Fruit fly (Drosophila melanogaster) whole organism, embryonic: ENCODE results near the gene Reck.

Source experiments
- CG9932 ChIP-seq: fragments of 200-800 bp; sonication (Bioruptor generic); IDR thresholded peaks from 2 replicates; pipeline ENCODE4 v1.3.6; 2022; ENCODE audit warnings: missing biosample characterization, missing genetic modification characterization
- Dek ChIP-seq: fragments of 200-800 bp; sonication (Bioruptor generic); optimal IDR thresholded peaks from 3 replicates; lab custom pipeline; 2019; ENCODE audit warnings: missing biosample characterization, mild to moderate bottlenecking, missing genetic modification characterization, moderate library complexity
- Oaz ChIP-seq: fragments of 200-800 bp; sonication (Bioruptor generic); IDR thresholded peaks from 2 replicates; pipeline ENCODE4 v1.3.6; 2022; ENCODE audit warnings: missing biosample characterization, missing genetic modification characterization
- Spps ChIP-seq: fragments of 200-800 bp; sonication (Bioruptor generic); optimal IDR thresholded peaks from 2 replicates; lab custom pipeline; 2018; ENCODE audit warnings: missing biosample characterization, mild to moderate bottlenecking, missing genetic modification characterization
- hb ChIP-seq: fragments of 200-800 bp; sonication (Bioruptor generic); IDR thresholded peaks from 3 replicates; pipeline ENCODE4 v1.3.6; 2022; ENCODE audit warnings: missing biosample characterization, missing genetic modification characterization; ENCODE audit not compliant: partially characterized antibody
- slou ChIP-seq: fragments of 200-800 bp; sonication (Bioruptor generic); optimal IDR thresholded peaks from 3 replicates; lab custom pipeline; 2016; ENCODE audit warnings: missing biosample characterization, missing genetic modification characterization

dm6 chr3L:15042470-15042869 lies 28.6 kb upstream of the Reck start, which contains the start of gene Rpn12R:
- TF ChIP-seq Spps (tag; lab: Kevin White, UChicago) (no peak), slou (GFP tag; lab: Kevin White, UChicago) (no peak), Oaz (no peak), CG9932 (no peak), hb (GFP tag; lab: Robert Waterston, UW) (no peak), Dek (tag; lab: Kevin White, UChicago) (no peak)
